Worm (Caenorhabditis elegans): ENCODE data around the gene C24A3.4.

C24A3.4 gene

DNA sequence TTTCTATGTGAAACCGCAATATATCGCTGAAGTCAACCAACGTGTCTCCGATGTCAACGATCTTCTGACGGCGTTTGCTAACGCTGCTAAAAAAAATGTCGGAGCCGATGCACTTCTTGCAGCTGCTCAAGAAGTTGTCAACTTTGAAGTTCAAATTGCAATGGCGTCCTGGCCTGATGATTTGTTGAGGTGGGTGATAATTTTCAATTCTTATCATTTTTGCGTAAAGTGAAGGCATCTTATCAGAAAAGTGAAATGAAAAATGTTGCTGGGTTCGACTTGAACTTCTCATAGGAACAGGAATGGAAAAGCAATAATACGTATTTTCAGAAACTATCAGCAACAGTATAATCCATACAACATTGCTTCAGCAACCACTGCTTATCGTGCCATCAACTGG lies 44.0 kb downstream of the C24A3.4 start:
- TF ChIP-seq unc-62 (GFP tag; optimal IDR thresholded peaks at IDR 0.05): no peak

Data from whole organism, dauer.